In the genomic region with DNA sequence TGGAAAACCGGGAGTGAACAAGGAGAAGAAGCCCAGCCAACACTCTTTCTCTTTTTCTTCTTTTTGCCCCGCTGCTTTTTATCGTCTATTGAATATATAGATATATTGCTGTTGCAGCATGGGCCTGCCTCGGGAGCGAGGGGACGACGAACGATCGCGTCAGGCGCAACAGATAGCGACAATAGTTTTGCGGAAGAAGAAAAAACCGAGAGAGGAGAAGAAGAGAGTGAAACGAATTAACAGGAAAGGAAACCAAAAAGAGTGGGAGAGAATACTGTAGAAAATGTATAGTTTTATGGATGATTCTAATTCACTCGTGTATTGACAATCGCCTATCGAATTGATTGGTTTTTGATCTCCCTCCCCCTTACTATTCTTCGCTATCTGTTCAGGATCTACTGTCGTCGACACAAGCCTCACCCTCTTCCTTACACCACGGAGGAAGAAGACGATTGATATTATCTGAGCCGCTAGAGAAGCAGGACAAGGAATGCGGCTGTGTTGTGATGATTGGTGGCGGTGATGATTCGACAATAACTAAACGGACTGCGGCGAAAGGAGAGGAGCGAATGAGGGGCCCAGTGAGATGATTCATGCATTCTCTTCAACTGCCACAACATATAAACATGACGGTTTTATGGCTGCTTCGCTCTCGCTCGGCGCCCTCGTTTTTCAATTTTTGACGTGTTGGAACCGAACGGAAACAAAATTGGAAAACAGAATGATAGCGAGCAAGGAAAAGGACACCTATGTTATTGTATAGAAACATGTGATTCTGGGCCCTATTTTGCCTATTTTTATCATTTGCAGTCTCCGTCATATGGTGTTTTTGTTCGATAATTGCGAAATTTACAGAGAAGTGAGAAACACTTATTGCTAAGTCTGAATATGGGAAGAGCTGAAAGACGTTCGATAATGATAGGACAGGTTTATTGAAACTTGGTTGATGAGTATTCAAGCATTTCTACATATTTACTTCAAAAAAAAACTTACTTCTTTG, we compare ENCODE assay signal across 8 worm cellular contexts.
A peak's percentile ranks its signal among the peaks of the same experiment; 100 is the strongest.
TF ChIP-seq lines count a peak whose summit lies in the region.

No protein-coding gene starts in this region.

TF ChIP-seq in whole organism, L1 larva, 84 proteins besides CTCF, POLR2A, EP300 and RAD21 (continues in another document):
- no peak for TF ChIP-seq ceh-82 (tag; optimal IDR thresholded peaks at IDR 0.05; lab: Kevin White, UChicago)
- TF ChIP-seq swsn-7 (tag; optimal IDR thresholded peaks at IDR 0.05; lab: Kevin White, UChicago) = no peak
- peak; percentile 57 for TF ChIP-seq lin-14 (GFP tag; optimal IDR thresholded peaks at IDR 0.05; lab: Kevin White, UChicago)
- peak; percentile 19 for TF ChIP-seq rnt-1 (tag; optimal IDR thresholded peaks at IDR 0.05; lab: Kevin White, UChicago)
- TF ChIP-seq nhr-71 (tag; optimal IDR thresholded peaks at IDR 0.05; lab: Kevin White, UChicago) = peak; percentile 27
- no peak for TF ChIP-seq nhr-84 (tag; optimal IDR thresholded peaks at IDR 0.05; lab: Kevin White, UChicago)
- peak; percentile 22 for TF ChIP-seq jun-1 (tag; optimal IDR thresholded peaks at IDR 0.05; lab: Kevin White, UChicago)
- peak; percentile 62 for TF ChIP-seq nhr-85 (tag; lab: Kevin White, UChicago)
- no peak for TF ChIP-seq nhr-90 (tag; optimal IDR thresholded peaks at IDR 0.05; lab: Kevin White, UChicago; ENCODE audit: poor library complexity)
- peak in 1 of 6 experiments; percentile 54 for TF ChIP-seq elt-3 (tag; optimal IDR thresholded peaks at IDR 0.05; lab: Kevin White, UChicago)

TF ChIP-seq in whole organism, L2 larva, 48 proteins besides CTCF, POLR2A, EP300 and RAD21:
- TF ChIP-seq lsy-2 (tag; optimal IDR thresholded peaks at IDR 0.05; lab: Kevin White, UChicago) = peak in 1 of 2 experiments; percentile 8
- no peak for TF ChIP-seq crh-2 (tag; optimal IDR thresholded peaks at IDR 0.05; lab: Kevin White, UChicago)
- TF ChIP-seq sma-9 (GFP tag; optimal IDR thresholded peaks at IDR 0.05; lab: Kevin White, UChicago) = peak; percentile 32
- TF ChIP-seq sma-9 (tag; optimal IDR thresholded peaks at IDR 0.05; lab: Kevin White, UChicago) = no peak

TF ChIP-seq in whole organism, L3 larva, 47 proteins besides CTCF, POLR2A, EP300 and RAD21 (continues in another document):
- TF ChIP-seq hmg-11 (tag; optimal IDR thresholded peaks at IDR 0.05; lab: Kevin White, UChicago) = no peak
- TF ChIP-seq unc-62 (GFP tag; optimal IDR thresholded peaks at IDR 0.05; lab: Kevin White, UChicago) = peak; percentile 9
- no peak for TF ChIP-seq ceh-9 (tag; optimal IDR thresholded peaks at IDR 0.05; lab: Kevin White, UChicago)
- TF ChIP-seq lsy-12 (tag; optimal IDR thresholded peaks at IDR 0.05; lab: Kevin White, UChicago) = no peak
- no peak for TF ChIP-seq R02D3.7 (tag; optimal IDR thresholded peaks at IDR 0.05; lab: Kevin White, UChicago)
- TF ChIP-seq eor-1 (tag; optimal IDR thresholded peaks at IDR 0.05; lab: Kevin White, UChicago) = no peak
- no peak for TF ChIP-seq mml-1 (tag; optimal IDR thresholded peaks at IDR 0.05; lab: Kevin White, UChicago)
- no peak for TF ChIP-seq ceh-82 (tag; optimal IDR thresholded peaks at IDR 0.05; lab: Kevin White, UChicago)
- TF ChIP-seq tbx-2 (tag; optimal IDR thresholded peaks at IDR 0.05; lab: Kevin White, UChicago) = no peak
- TF ChIP-seq elt-1 (tag; optimal IDR thresholded peaks at IDR 0.05; lab: Kevin White, UChicago) = peak; percentile 22
- TF ChIP-seq elt-2 (tag; optimal IDR thresholded peaks at IDR 0.05; lab: Kevin White, UChicago) = peak; percentile 38

TF ChIP-seq in whole organism, L4 larva, 104 proteins besides CTCF, POLR2A, EP300 and RAD21 (continues in another document):
- TF ChIP-seq lsy-2 (tag; optimal IDR thresholded peaks at IDR 0.05; lab: Kevin White, UChicago) (peak in 1 of 2 experiments; percentile 4), unc-62 (GFP tag; optimal IDR thresholded peaks at IDR 0.05 in 1 of 2; lab: Kevin White, UChicago) (peak in 1 of 2 experiments; percentile 68), unc-62 (tag; optimal IDR thresholded peaks at IDR 0.05; lab: Kevin White, UChicago) (no peak), mxl-2 (GFP tag; conservative IDR thresholded peaks at IDR 0.05; lab: Robert Waterston, UW) (no peak), mxl-3 (GFP tag; optimal IDR thresholded peaks at IDR 0.05; lab: Kevin White, UChicago) (peak; percentile 10), R02D3.7 (tag; optimal IDR thresholded peaks at IDR 0.05; lab: Kevin White, UChicago) (no peak), hlh-30 (tag; optimal IDR thresholded peaks at IDR 0.05; lab: Kevin White, UChicago; ENCODE audit: insufficient read depth) (peak; percentile 58), pqm-1 (tag; optimal IDR thresholded peaks at IDR 0.05; lab: Kevin White, UChicago) (peak; percentile 15), dmd-6 (GFP tag; IDR thresholded peaks at IDR 0.05; lab: Robert Waterston, UW) (peak; percentile 40), snpc-1.2 (GFP tag; IDR thresholded peaks at IDR 0.05; lab: Robert Waterston, UW) (no peak), dmd-8 (GFP tag; IDR thresholded peaks at IDR 0.05; lab: Robert Waterston, UW) (no peak)

TF ChIP-seq in whole organism, late embryonic, 69 proteins besides CTCF, POLR2A, EP300 and RAD21:
- TF ChIP-seq fkh-10 (GFP tag; optimal IDR thresholded peaks at IDR 0.05; lab: Kevin White, UChicago) = no peak
- peak; percentile 66 for TF ChIP-seq nfya-1 (tag; optimal IDR thresholded peaks at IDR 0.05; lab: Kevin White, UChicago)
- no peak for TF ChIP-seq ceh-6 (GFP tag; optimal IDR thresholded peaks at IDR 0.05; lab: Kevin White, UChicago)
- no peak for TF ChIP-seq ceh-31 (tag; optimal IDR thresholded peaks at IDR 0.05; lab: Kevin White, UChicago)
- no peak for TF ChIP-seq K02D7.2 (tag; optimal IDR thresholded peaks at IDR 0.05; lab: Kevin White, UChicago)
- TF ChIP-seq pqm-1 (tag; optimal IDR thresholded peaks at IDR 0.05; lab: Kevin White, UChicago) = no peak
- no peak for TF ChIP-seq ceh-24 (tag; optimal IDR thresholded peaks at IDR 0.05; lab: Kevin White, UChicago)
- no peak for TF ChIP-seq hlh-13 (GFP tag; optimal IDR thresholded peaks at IDR 0.05; lab: Kevin White, UChicago)
- peak; percentile 45 for TF ChIP-seq unc-55 (GFP tag; optimal IDR thresholded peaks at IDR 0.05; lab: Kevin White, UChicago)
- TF ChIP-seq mec-3 (tag; optimal IDR thresholded peaks at IDR 0.05; lab: Kevin White, UChicago; ENCODE audit: borderline replicate concordance) = no peak

TF ChIP-seq in whole organism, midembryonic, 9 proteins besides CTCF, POLR2A, EP300 and RAD21:
- TF ChIP-seq ztf-29 (GFP tag; IDR thresholded peaks at IDR 0.05; lab: Robert Waterston, UW) (0 out of 2 replicates have a peak, but pooled peaks have one; percentile 45), ztf-23 (GFP tag; IDR thresholded peaks at IDR 0.05; lab: Robert Waterston, UW) (0 out of 2 replicates have a peak, but pooled peaks have one; percentile 20), flt-1 (GFP tag; IDR thresholded peaks at IDR 0.05; lab: Robert Waterston, UW) (no peak), tab-1 (GFP tag; IDR thresholded peaks at IDR 0.05; lab: Robert Waterston, UW) (no peak), cog-1 (tag; optimal IDR thresholded peaks at IDR 0.05; lab: Kevin White, UChicago) (no peak), T22C8.4 (GFP tag; IDR thresholded peaks at IDR 0.05; lab: Robert Waterston, UW) (no peak), ref-1 (GFP tag; conservative IDR thresholded peaks at IDR 0.05; lab: Robert Waterston, UW) (no peak), med-1 (GFP tag; optimal IDR thresholded peaks at IDR 0.05; lab: Kevin White, UChicago; ENCODE audit: insufficient read depth) (no peak), klf-2 (GFP tag; conservative IDR thresholded peaks at IDR 0.05; lab: Robert Waterston, UW) (no peak)

TF ChIP-seq in whole organism, mixed stage, embryonic, 35 proteins besides CTCF, POLR2A, EP300 and RAD21:
- TF ChIP-seq blmp-1 (tag; optimal IDR thresholded peaks at IDR 0.05; lab: Kevin White, UChicago) (no peak), elt-1 (tag; optimal IDR thresholded peaks at IDR 0.05; lab: Kevin White, UChicago; ENCODE audit: borderline replicate concordance, insufficient read depth) (peak; percentile 88), unc-62 (GFP tag; optimal IDR thresholded peaks at IDR 0.05; lab: Kevin White, UChicago) (peak; percentile 24), ham-2 (GFP tag; optimal IDR thresholded peaks at IDR 0.05; lab: Kevin White, UChicago) (peak; percentile 80), sptf-1 (tag; optimal IDR thresholded peaks at IDR 0.05; lab: Kevin White, UChicago) (no peak)

TF ChIP-seq in whole organism, young adult, 124 proteins besides CTCF, POLR2A, EP300 and RAD21:
- no peak for TF ChIP-seq F22D6.2 (tag; optimal IDR thresholded peaks at IDR 0.05; lab: Kevin White, UChicago)
- TF ChIP-seq nfyb-1 (GFP tag; IDR thresholded peaks at IDR 0.05; lab: Robert Waterston, UW) = 0 out of 2 replicates have a peak, but pooled peaks have one; percentile 6
- peak; percentile 33 for TF ChIP-seq dox-1 (GFP tag; IDR thresholded peaks at IDR 0.05; lab: Robert Waterston, UW)
- TF ChIP-seq chd-7 (tag; optimal IDR thresholded peaks at IDR 0.05; lab: Kevin White, UChicago) = peak; percentile 6
- 0 out of 2 replicates have a peak, but pooled peaks have one; percentile 38 for TF ChIP-seq zfh-2 (GFP tag; conservative IDR thresholded peaks at IDR 0.05; lab: Robert Waterston, UW)
- TF ChIP-seq ceh-100 (GFP tag; IDR thresholded peaks at IDR 0.05; lab: Robert Waterston, UW) = no peak
- peak; percentile 92 for TF ChIP-seq cebp-1 (GFP tag; IDR thresholded peaks at IDR 0.05; lab: Robert Waterston, UW)
- TF ChIP-seq cebp-1 (tag; optimal IDR thresholded peaks at IDR 0.05; lab: Kevin White, UChicago) = peak; percentile 90
